Fruit fly (Drosophila melanogaster): Measurements from ENCODE around the gene Reck.

DNA sequence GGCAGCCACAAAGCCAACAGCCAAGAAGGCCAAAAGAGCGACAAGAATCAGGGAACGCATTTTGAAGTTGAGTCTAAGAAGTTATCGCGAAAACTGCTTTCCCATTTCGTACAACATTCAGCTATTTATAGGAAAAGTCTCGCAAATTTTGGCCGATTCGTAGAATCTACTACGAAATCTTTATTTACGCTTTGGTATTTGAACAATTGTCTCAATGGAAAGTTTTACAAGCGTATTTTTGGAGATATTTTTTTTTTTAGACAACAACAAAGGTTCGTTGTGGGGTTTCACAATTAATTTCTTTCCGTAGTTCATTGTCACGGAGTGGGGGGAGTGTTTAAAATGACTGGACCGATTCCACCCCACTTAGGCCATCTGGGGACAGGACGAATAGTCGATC lies 36.8 kb upstream of the Reck start, which contains the start of gene CG12310:
- TF ChIP-seq Pif1B (GFP tag; optimal IDR thresholded peaks at IDR 0.05) = no peak
- no peak for TF ChIP-seq CG32121 (GFP tag; IDR thresholded peaks at IDR 0.05)
- TF ChIP-seq CG8301 (tag; optimal IDR thresholded peaks at IDR 0.05) = no peak
- TF ChIP-seq fd96Ca (GFP tag; IDR thresholded peaks at IDR 0.05) = no peak
- TF ChIP-seq gl (tag; optimal IDR thresholded peaks at IDR 0.05) = no peak
- TF ChIP-seq CG15710 (tag; optimal IDR thresholded peaks at IDR 0.05) = no peak
- no peak for TF ChIP-seq EcR (GFP tag; optimal IDR thresholded peaks at IDR 0.05)
- TF ChIP-seq D1 (tag; optimal IDR thresholded peaks at IDR 0.05) = no peak
- no peak for TF ChIP-seq CG34367 (tag; optimal IDR thresholded peaks at IDR 0.05)
- no peak for TF ChIP-seq Pif1A (GFP tag; optimal IDR thresholded peaks at IDR 0.05)
- no peak for TF ChIP-seq rn (GFP tag; IDR thresholded peaks at IDR 0.05)
- TF ChIP-seq CG8159 (tag; optimal IDR thresholded peaks at IDR 0.05) = no peak

Data from whole organism, pupa.